Worm (Caenorhabditis elegans): Measurements from ENCODE around the gene nhr-10.

Gene nhr-10

DNA sequence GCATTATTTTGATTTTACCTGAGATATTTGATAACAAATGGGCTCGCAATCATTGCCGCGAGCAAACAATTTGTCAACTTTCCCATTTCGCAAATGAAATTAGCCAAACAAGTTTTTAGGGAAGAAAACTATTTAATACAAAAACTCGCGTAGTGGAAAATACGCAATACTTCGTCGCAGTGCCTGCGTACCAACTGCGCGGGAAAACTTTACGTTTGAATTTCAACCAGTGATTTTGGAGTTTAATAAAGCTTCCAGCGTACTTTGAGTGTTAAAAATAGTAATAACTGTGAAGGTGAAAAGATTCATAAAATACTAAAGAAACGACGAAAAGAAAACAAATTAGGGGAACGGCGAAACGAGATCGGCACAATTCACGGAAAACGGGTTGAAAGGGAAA lies 30.3 kb downstream of the nhr-10 start, which contains the start of gene tofu-7:
TSS of gene tofu-7 (minus strand) at position 111 of the 400 bp plus-strand sequence.
- TF ChIP-seq F33H1.4 (GFP tag; IDR thresholded peaks at IDR 0.05) (peak; percentile 51), ztf-28 (GFP tag; IDR thresholded peaks at IDR 0.05) (no peak), hrde-1 (tag; optimal IDR thresholded peaks at IDR 0.05; ENCODE audit: borderline replicate concordance) (peak; percentile 11), F49E8.2 (tag; optimal IDR thresholded peaks at IDR 0.05; ENCODE audit: insufficient read depth) (peak; percentile 11), repo-1 (tag; optimal IDR thresholded peaks at IDR 0.05) (no peak), madf-6 (GFP tag; IDR thresholded peaks at IDR 0.05) (0 out of 2 replicates have a peak, but pooled peaks have one; percentile 34), lin-54 (GFP tag; optimal IDR thresholded peaks at IDR 0.05) (peak; percentile 72), zim-3 (tag; optimal IDR thresholded peaks at IDR 0.05) (no peak), D2030.7 (GFP tag; IDR thresholded peaks at IDR 0.05) (peak; percentile 28; the same call in 1 of the 2 replicates), him-1 (tag; optimal IDR thresholded peaks at IDR 0.05) (peak; percentile 30), hmg-1.2 (GFP tag; IDR thresholded peaks at IDR 0.05) (no peak), dpl-1 (GFP tag; optimal IDR thresholded peaks at IDR 0.05) (peak; percentile 27), hsf-1 (GFP tag; IDR thresholded peaks at IDR 0.05) (peak; percentile 6; the same call in 1 of the 2 replicates), Y67H2A.10 (GFP tag; conservative IDR thresholded peaks at IDR 0.05) (no peak), lsl-1 (GFP tag; optimal IDR thresholded peaks at IDR 0.05) (peak; percentile 34), F39B2.1 (GFP tag; IDR thresholded peaks at IDR 0.05) (no peak), mes-4 (tag; optimal IDR thresholded peaks at IDR 0.05) (no peak), sea-2 (GFP tag; IDR thresholded peaks at IDR 0.05) (no peak), dox-1 (GFP tag; IDR thresholded peaks at IDR 0.05) (peak; percentile 37; the same call in 1 of the 2 replicates), ets-4 (GFP tag; optimal IDR thresholded peaks at IDR 0.05) (no peak), B0019.2 (GFP tag; conservative IDR thresholded peaks at IDR 0.05) (peak; percentile 66; the same call in 1 of the 2 replicates), F23B12.7 (tag; optimal IDR thresholded peaks at IDR 0.05; ENCODE audit: insufficient read depth) (peak; percentile 2), ama-1 (optimal IDR thresholded peaks at IDR 0.05) (no peak), ama-1 (GFP tag; optimal IDR thresholded peaks at IDR 0.05) (no peak), efl-1 (GFP tag; optimal IDR thresholded peaks at IDR 0.05) (peak; percentile 80)

ce11 chrIII:7083106-7083505 lies 32.1 kb downstream of the nhr-10 start:
- TF ChIP-seq lin-26 (GFP tag; IDR thresholded peaks at IDR 0.05) = no peak
- TF ChIP-seq F49E8.2 (tag; optimal IDR thresholded peaks at IDR 0.05; ENCODE audit: insufficient read depth) = no peak
- TF ChIP-seq nhr-179 (tag; optimal IDR thresholded peaks at IDR 0.05) = no peak
- TF ChIP-seq akir-1 (GFP tag; optimal IDR thresholded peaks at IDR 0.05) = no peak
- no peak for TF ChIP-seq dox-1 (GFP tag; IDR thresholded peaks at IDR 0.05)
- TF ChIP-seq madf-10 (tag; optimal IDR thresholded peaks at IDR 0.05) = no peak

ce11 chrIII:7081488-7081887 lies 33.8 kb downstream of the nhr-10 start:
- TF ChIP-seq unc-130 (GFP tag; optimal IDR thresholded peaks at IDR 0.05) (no peak), nhr-80 (tag; optimal IDR thresholded peaks at IDR 0.05) (peak; percentile 41), F33H1.4 (GFP tag; IDR thresholded peaks at IDR 0.05) (no peak), egl-18 (GFP tag; IDR thresholded peaks at IDR 0.05) (no peak), unc-62 (GFP tag; optimal IDR thresholded peaks at IDR 0.05) (peak; percentile 1), F52B5.7 (tag; optimal IDR thresholded peaks at IDR 0.05) (no peak)

- TF ChIP-seq zim-3 (tag; optimal IDR thresholded peaks at IDR 0.05) (no peak), snpc-3.4 (tag; optimal IDR thresholded peaks at IDR 0.05) (no peak), D2030.7 (GFP tag; IDR thresholded peaks at IDR 0.05) (no peak), tlf-1 (GFP tag; optimal IDR thresholded peaks at IDR 0.05) (no peak), ztf-28 (GFP tag; IDR thresholded peaks at IDR 0.05) (no peak), ceh-58 (GFP tag; IDR thresholded peaks at IDR 0.05) (no peak), ZK185.1 (tag; optimal IDR thresholded peaks at IDR 0.05; ENCODE audit: poor library complexity, severe bottlenecking) (no peak), T26A5.8 (tag; optimal IDR thresholded peaks at IDR 0.05) (no peak), lsy-27 (tag; optimal IDR thresholded peaks at IDR 0.05; ENCODE audit: borderline replicate concordance, insufficient read depth) (no peak), dpff-1 (tag; optimal IDR thresholded peaks at IDR 0.05) (no peak), egl-44 (GFP tag; IDR thresholded peaks at IDR 0.05) (no peak), C17E4.6 (GFP tag; IDR thresholded peaks at IDR 0.05) (no peak), B0035.1 (tag; optimal IDR thresholded peaks at IDR 0.05) (no peak), ceh-40 (GFP tag; IDR thresholded peaks at IDR 0.05) (no peak), cebp-2 (GFP tag; IDR thresholded peaks at IDR 0.05) (no peak)
Observed at ce11 chrIII:7080689-7081088, 34.5 kb downstream of the nhr-10 start, which contains the start of gene ZK418.7. ZK418.7 (minus strand) TSS chrIII:7080789.

All from whole organism, young adult.